Worm (Caenorhabditis elegans) whole organism, mixed stage, embryonic: ENCODE results near the gene C28F5.1.

ENCODE experiments used
- M03D4.4 ChIP-seq: sonication (generic microtip); optimal IDR thresholded peaks from 2 replicates; lab custom pipeline; 2017; ENCODE audit warnings: mild to moderate bottlenecking, missing genetic modification characterization, missing compliant biosample characterization
- bed-3 ChIP-seq: fragments of 200-800 bp; sonication (Bioruptor generic); optimal IDR thresholded peaks from 3 replicates; lab custom pipeline; 2018; ENCODE audit warnings: mild to moderate bottlenecking, missing genetic modification characterization, moderate library complexity, missing compliant biosample characterization
- ceh-39 ChIP-seq: fragments of 150-350 bp; optimal IDR thresholded peaks from 2 replicates; lab custom pipeline; 2014; ENCODE audit warnings: missing biosample characterization, missing genetic modification characterization
- ceh-83 ChIP-seq: fragments of 200-800 bp; sonication (Bioruptor generic); optimal IDR thresholded peaks from 2 replicates; lab custom pipeline; 2018; ENCODE audit warnings: mild to moderate bottlenecking, missing genetic modification characterization, missing compliant biosample characterization
- ces-1 ChIP-seq: fragments of 150-350 bp; optimal IDR thresholded peaks from 2 replicates; lab custom pipeline; 2014; ENCODE audit warnings: missing biosample characterization, missing genetic modification reagents, missing genetic modification characterization
- cnd-1 ChIP-seq: fragments of 200-800 bp; sonication (Bioruptor generic); optimal IDR thresholded peaks from 2 replicates; lab custom pipeline; 2018; ENCODE audit warnings: mild to moderate bottlenecking, missing genetic modification characterization, missing compliant biosample characterization
- drap-1 ChIP-seq: fragments of 200-800 bp; sonication (Bioruptor generic); optimal IDR thresholded peaks from 3 replicates; lab custom pipeline; 2018; ENCODE audit warnings: mild to moderate bottlenecking, missing genetic modification characterization, missing compliant biosample characterization
- elt-1 ChIP-seq: sonication (generic microtip); optimal IDR thresholded peaks from 2 replicates; lab custom pipeline; 2017; ENCODE audit warnings: missing genetic modification characterization, mild to moderate bottlenecking, missing compliant biosample characterization, antibody characterized with exemption, moderate library complexity, borderline replicate concordance; ENCODE audit not compliant: insufficient read depth
- elt-3 ChIP-seq: fragments of 150-350 bp; optimal IDR thresholded peaks from 2 replicates; lab custom pipeline; 2014; ENCODE audit warnings: missing biosample characterization, missing genetic modification characterization
- flh-1 ChIP-seq: fragments of 200-800 bp; sonication (Bioruptor generic); optimal IDR thresholded peaks from 2 replicates; lab custom pipeline; 2018; ENCODE audit warnings: mild to moderate bottlenecking, missing genetic modification characterization, moderate library complexity, missing compliant biosample characterization
- ham-2 ChIP-seq: fragments of 200-800 bp; sonication (Bioruptor generic); optimal IDR thresholded peaks from 2 replicates; lab custom pipeline; 2018; ENCODE audit warnings: mild to moderate bottlenecking, missing genetic modification characterization, missing compliant biosample characterization
- hlh-1 ChIP-seq: fragments of 150-350 bp; optimal IDR thresholded peaks from 2 replicates; lab custom pipeline; 2014; ENCODE audit warnings: missing biosample characterization, missing genetic modification reagents, missing genetic modification characterization
- lin-13 ChIP-seq: fragments of 150-350 bp; optimal IDR thresholded peaks from 2 replicates; lab custom pipeline; 2014; ENCODE audit warnings: missing biosample characterization, missing genetic modification characterization
- lin-32 ChIP-seq: fragments of 200-800 bp; sonication (Bioruptor generic); optimal IDR thresholded peaks from 2 replicates; lab custom pipeline; 2018; ENCODE audit warnings: mild to moderate bottlenecking, missing genetic modification characterization, missing compliant biosample characterization
- lsy-2 ChIP-seq: fragments of 150-350 bp; optimal IDR thresholded peaks from 2 replicates; lab custom pipeline; 2014; ENCODE audit warnings: missing biosample characterization, missing genetic modification characterization
- mab-5 ChIP-seq: fragments of 150-350 bp; optimal IDR thresholded peaks from 2 replicates; lab custom pipeline; 2014; ENCODE audit warnings: missing biosample characterization, missing genetic modification characterization
- mep-1 ChIP-seq: fragments of 150-350 bp; optimal IDR thresholded peaks from 2 replicates; lab custom pipeline; 2017; ENCODE audit warnings: missing biosample characterization, missing genetic modification reagents, missing genetic modification characterization, inconsistent platforms
- mls-2 ChIP-seq: sonication (generic microtip); optimal IDR thresholded peaks from 2 replicates; lab custom pipeline; 2016; ENCODE audit warnings: mild to moderate bottlenecking, missing genetic modification characterization, moderate library complexity, missing compliant biosample characterization
- nhr-12 ChIP-seq: fragments of 150-350 bp; optimal IDR thresholded peaks from 2 replicates; lab custom pipeline; 2014; ENCODE audit warnings: missing biosample characterization, missing genetic modification characterization
- nhr-2 ChIP-seq: fragments of 150-350 bp; optimal IDR thresholded peaks from 2 replicates; lab custom pipeline; 2014; ENCODE audit warnings: missing biosample characterization, missing genetic modification characterization
- nhr-237 ChIP-seq: fragments of 150-350 bp; optimal IDR thresholded peaks from 2 replicates; lab custom pipeline; 2014; ENCODE audit warnings: missing biosample characterization, missing genetic modification characterization
- nhr-76 ChIP-seq: sonication (generic microtip); optimal IDR thresholded peaks from 2 replicates; lab custom pipeline; 2017; ENCODE audit warnings: missing biosample characterization, missing genetic modification characterization
- pha-4 ChIP-seq: fragments of 150-350 bp; optimal IDR thresholded peaks from 2 replicates; lab custom pipeline; 2018; ENCODE audit warnings: missing biosample characterization, missing genetic modification reagents, missing genetic modification characterization
- snpc-4 ChIP-seq: fragments of 150-350 bp; optimal IDR thresholded peaks from 2 replicates; lab custom pipeline; 2014; ENCODE audit warnings: missing biosample characterization, missing genetic modification characterization
- sptf-1 ChIP-seq: sonication (generic microtip); optimal IDR thresholded peaks from 2 replicates; lab custom pipeline; 2017; ENCODE audit warnings: mild to moderate bottlenecking, missing genetic modification characterization, moderate library complexity, missing compliant biosample characterization
- tbx-8 ChIP-seq: fragments of 200-800 bp; sonication (Bioruptor generic); optimal IDR thresholded peaks from 2 replicates; lab custom pipeline; 2018; ENCODE audit warnings: mild to moderate bottlenecking, missing genetic modification characterization, moderate library complexity, missing compliant biosample characterization
- unc-39 ChIP-seq: fragments of 150-350 bp; optimal IDR thresholded peaks from 2 replicates; lab custom pipeline; 2014; ENCODE audit warnings: missing biosample characterization, missing genetic modification characterization
- unc-62 ChIP-seq: fragments of 150-350 bp; optimal IDR thresholded peaks from 2 replicates; lab custom pipeline; 2014; ENCODE audit warnings: missing biosample characterization, missing genetic modification reagents, missing genetic modification characterization
- zip-8 ChIP-seq: fragments of 150-350 bp; optimal IDR thresholded peaks from 2 replicates; lab custom pipeline; 2014; ENCODE audit warnings: missing biosample characterization, missing genetic modification characterization
- ztf-11 ChIP-seq: fragments of 150-350 bp; optimal IDR thresholded peaks from 2 replicates; lab custom pipeline; 2014; ENCODE audit warnings: missing biosample characterization, missing genetic modification characterization

The C28F5.1 gene

ce11 chrII:7545364-7545763 is 40.3 kb downstream of the C28F5.1 start:
- TF ChIP-seq mab-5 (tag; lab: Kevin White, UChicago) = no peak
- TF ChIP-seq bed-3 (GFP tag; lab: Kevin White, UChicago) = no peak
- no peak for TF ChIP-seq elt-1
- no peak for TF ChIP-seq nhr-2 (tag; lab: Kevin White, UChicago)
- no peak for TF ChIP-seq nhr-237 (tag; lab: Kevin White, UChicago)
- no peak for TF ChIP-seq lsy-2
- no peak for TF ChIP-seq pha-4 (tag; lab: Kevin White, UChicago)
- no peak for TF ChIP-seq elt-3 (tag; lab: Kevin White, UChicago)
- no peak for TF ChIP-seq zip-8 (tag; lab: Kevin White, UChicago)
- no peak for TF ChIP-seq nhr-76
- no peak for TF ChIP-seq ham-2
- no peak for TF ChIP-seq M03D4.4
- no peak for TF ChIP-seq snpc-4 (tag; lab: Kevin White, UChicago)
- no peak for TF ChIP-seq unc-62 (GFP tag; lab: Kevin White, UChicago)
- no peak for TF ChIP-seq drap-1 (GFP tag; lab: Kevin White, UChicago)

ce11 chrII:7547269-7547668 is 42.2 kb downstream of the C28F5.1 start:
- TF ChIP-seq lsy-2 = no peak
- no peak for TF ChIP-seq mab-5 (tag; lab: Kevin White, UChicago)

ce11 chrII:7548044-7548443 is 42.9 kb downstream of the C28F5.1 start, which contains the start of gene fbxa-224:
TSS of gene fbxa-224 (minus strand) at chrII:7548144.
- TF ChIP-seq nhr-2 (tag; lab: Kevin White, UChicago) = no peak
- no peak for TF ChIP-seq lin-32 (GFP tag; lab: Kevin White, UChicago)
- no peak for TF ChIP-seq ceh-39 (tag; lab: Kevin White, UChicago)
- no peak for TF ChIP-seq mep-1
- no peak for TF ChIP-seq pha-4 (tag; lab: Kevin White, UChicago)
- no peak for TF ChIP-seq mab-5 (tag; lab: Kevin White, UChicago)
- no peak for TF ChIP-seq nhr-76
- TF ChIP-seq, all 35 proteins: peak for 0

ce11 chrII:7549035-7549434 is 43.9 kb downstream of the C28F5.1 start, which contains the start of gene tph-1:
TSS of gene tph-1 (plus strand) at chrII:7549335.
- no peak for TF ChIP-seq bed-3 (GFP tag; lab: Kevin White, UChicago)
- no peak for TF ChIP-seq unc-39 (tag; lab: Kevin White, UChicago)
- TF ChIP-seq hlh-1 = no peak
- TF ChIP-seq lin-13 (tag; lab: Kevin White, UChicago) = no peak
- TF ChIP-seq sptf-1 (tag; lab: Kevin White, UChicago) = no peak
- no peak for TF ChIP-seq nhr-12 (tag; lab: Kevin White, UChicago)
- TF ChIP-seq lin-32 (GFP tag; lab: Kevin White, UChicago) = no peak
- TF ChIP-seq zip-8 (tag; lab: Kevin White, UChicago) = no peak
- no peak for TF ChIP-seq flh-1 (GFP tag; lab: Kevin White, UChicago)
- TF ChIP-seq mls-2 (tag; lab: Kevin White, UChicago) = no peak
- no peak for TF ChIP-seq tbx-8 (GFP tag; lab: Kevin White, UChicago)
- TF ChIP-seq nhr-2 (tag; lab: Kevin White, UChicago) = no peak
- TF ChIP-seq elt-3 (tag; lab: Kevin White, UChicago) = no peak
- TF ChIP-seq ceh-83 (GFP tag; lab: Kevin White, UChicago) = no peak

- TF ChIP-seq drap-1 (GFP tag; lab: Kevin White, UChicago) = no peak
- TF ChIP-seq ceh-39 (tag; lab: Kevin White, UChicago) = no peak
- TF ChIP-seq hlh-1 = no peak
- TF ChIP-seq flh-1 (GFP tag; lab: Kevin White, UChicago) = no peak
- TF ChIP-seq nhr-2 (tag; lab: Kevin White, UChicago) = no peak
- TF ChIP-seq mls-2 (tag; lab: Kevin White, UChicago) = no peak
- TF ChIP-seq mab-5 (tag; lab: Kevin White, UChicago) = no peak
- no peak for TF ChIP-seq ces-1 (GFP tag; lab: Kevin White, UChicago)
- no peak for TF ChIP-seq cnd-1 (tag; lab: Kevin White, UChicago)
- no peak for TF ChIP-seq tbx-8 (GFP tag; lab: Kevin White, UChicago)
- TF ChIP-seq nhr-237 (tag; lab: Kevin White, UChicago) = no peak
- no peak for TF ChIP-seq ztf-11 (tag; lab: Kevin White, UChicago)
- no peak for TF ChIP-seq zip-8 (tag; lab: Kevin White, UChicago)
- no peak for TF ChIP-seq unc-62 (GFP tag; lab: Kevin White, UChicago)
These were observed 48.7 kb downstream of the C28F5.1 start, which contains the start of gene ZK1290.10 for ce11 chrII:7553806-7554205. TSS of gene ZK1290.10 (minus strand) at chrII:7553906.
